Fruit fly (Drosophila melanogaster) Kc167 (cell line): ENCODE results near the gene CG31689.

Source experiments
- Myc ChIP-seq: fragments of >200 bp; optimal IDR thresholded peaks from 2 replicates; lab custom pipeline; 2017; ENCODE audit warnings: missing external identifiers
- Sin3A ChIP-seq: fragments of >200 bp; optimal IDR thresholded peaks from 2 replicates; lab custom pipeline; 2018; ENCODE audit warnings: missing external identifiers
- h ChIP-seq: fragments of >200 bp; optimal IDR thresholded peaks from 3 replicates; lab custom pipeline; 2018; ENCODE audit warnings: missing external identifiers
- insv ChIP-seq: fragments of >200 bp; optimal IDR thresholded peaks from 3 replicates; lab custom pipeline; 2018; ENCODE audit warnings: missing external identifiers
- psq ChIP-seq: fragments of >200 bp; optimal IDR thresholded peaks from 2 replicates; lab custom pipeline; 2017; ENCODE audit warnings: missing external identifiers
- ttk ChIP-seq: sonication (Bioruptor generic); optimal IDR thresholded peaks from 2 replicates; lab custom pipeline; 2017; ENCODE audit warnings: missing external identifiers

Gene CG31689

DNA sequence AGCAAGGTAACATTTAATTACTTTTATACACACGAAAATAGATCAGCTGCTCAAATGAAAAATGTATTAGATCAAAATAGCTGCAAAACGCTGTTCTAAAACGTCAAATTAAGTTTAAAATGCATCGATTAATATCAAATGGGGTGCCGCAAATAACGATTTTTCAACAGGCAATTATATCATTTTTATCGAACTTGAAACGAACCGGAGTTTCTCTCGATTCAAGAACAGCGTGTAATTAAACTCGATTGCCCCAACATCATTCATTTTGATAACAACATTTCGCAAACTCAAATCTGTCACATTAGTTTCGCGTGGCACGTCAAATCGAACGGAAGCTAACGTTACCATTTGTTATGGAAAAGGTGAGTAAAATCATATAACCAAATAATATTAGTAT lies at the start of gene CG31689:
CG31689 (plus strand) TSS at position 301 of the 400 bp plus-strand sequence.
- TF ChIP-seq psq (lab: Kevin White, UChicago): no peak
- TF ChIP-seq Sin3A: no peak
- TF ChIP-seq h (lab: Kevin White, UChicago): no peak
- no peak for TF ChIP-seq Myc (lab: Kevin White, UChicago)
- no peak for TF ChIP-seq insv (lab: Kevin White, UChicago)
- no peak for TF ChIP-seq ttk (lab: Kevin White, UChicago)

dm6 chr2L:2677553-2677952 lies 47.9 kb upstream of the CG31689 start, which contains the start of gene Tmtc1:
Tmtc1 (plus strand) TSS chr2L:2677734.
- TF ChIP-seq psq (lab: Kevin White, UChicago) (no peak), Myc (lab: Kevin White, UChicago) (no peak), Sin3A (no peak), h (lab: Kevin White, UChicago) (no peak), insv (lab: Kevin White, UChicago) (no peak), ttk (lab: Kevin White, UChicago) (no peak)

- TF ChIP-seq h (lab: Kevin White, UChicago): no peak
Observed at dm6 chr2L:2696337-2696736, 29.1 kb upstream of the CG31689 start, which contains the start of gene Trf5. Trf5 (minus strand) TSS chr2L:2696437.

- TF ChIP-seq h (lab: Kevin White, UChicago) (no peak), Sin3A (no peak), ttk (lab: Kevin White, UChicago) (no peak), psq (lab: Kevin White, UChicago) (no peak), Myc (lab: Kevin White, UChicago) (no peak), insv (lab: Kevin White, UChicago) (no peak)
Observed at dm6 chr2L:2720368-2720767, 5.1 kb upstream of the CG31689 start.

DNA sequence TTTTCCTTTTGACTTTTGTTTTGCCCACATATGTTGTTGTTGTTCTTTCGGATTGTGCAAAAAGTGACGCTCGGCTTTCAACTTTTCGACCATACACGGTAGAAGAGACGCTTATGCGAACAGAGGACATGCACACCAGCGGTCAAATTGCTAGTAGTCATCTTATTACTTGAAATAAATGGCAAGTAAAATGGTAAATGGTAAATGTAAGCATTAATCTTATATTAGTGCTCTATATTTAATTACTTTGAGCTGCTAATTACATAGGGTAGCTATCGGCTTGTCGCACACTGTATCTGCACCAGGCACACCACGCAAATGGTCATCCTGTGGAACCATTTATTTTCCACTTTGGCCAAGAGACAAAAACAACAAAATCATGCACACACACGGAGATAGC lies 4.2 kb upstream of the CG31689 start:
- TF ChIP-seq ttk (lab: Kevin White, UChicago) (no peak), Sin3A (no peak)

dm6 chr2L:2723100-2723499 lies 2.4 kb upstream of the CG31689 start:
- no peak for TF ChIP-seq insv (lab: Kevin White, UChicago)
- no peak for TF ChIP-seq psq (lab: Kevin White, UChicago)
- no peak for TF ChIP-seq ttk (lab: Kevin White, UChicago)
- no peak for TF ChIP-seq Sin3A
- TF ChIP-seq Myc (lab: Kevin White, UChicago): no peak
- no peak for TF ChIP-seq h (lab: Kevin White, UChicago)

- TF ChIP-seq Sin3A (no peak), h (lab: Kevin White, UChicago) (no peak), Myc (lab: Kevin White, UChicago) (no peak), ttk (lab: Kevin White, UChicago) (no peak), insv (lab: Kevin White, UChicago) (no peak), psq (lab: Kevin White, UChicago) (no peak)
Observed at dm6 chr2L:2724459-2724858, 1.0 kb upstream of the CG31689 start.

DNA sequence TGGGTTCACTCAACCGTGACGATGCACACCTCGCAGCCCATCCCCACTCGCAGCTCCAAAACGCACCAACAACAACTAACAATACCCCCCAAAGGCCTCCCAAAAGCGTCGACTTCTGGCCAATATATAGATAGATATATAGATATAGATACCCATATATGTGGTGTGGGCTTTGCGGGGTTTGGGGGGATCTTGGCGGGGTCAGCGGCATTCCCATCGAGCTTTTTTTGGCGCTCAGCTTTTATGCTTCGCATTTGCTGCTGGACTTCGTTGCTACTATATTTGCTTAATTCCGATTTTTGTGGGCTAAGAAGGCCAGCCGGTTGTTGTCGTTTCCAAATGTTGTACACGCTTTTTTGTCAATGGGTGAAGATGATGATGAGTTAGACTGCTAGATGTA lies 1.9 kb downstream of the CG31689 start:
- TF ChIP-seq insv (lab: Kevin White, UChicago) (no peak), Sin3A (no peak), h (lab: Kevin White, UChicago) (no peak), psq (lab: Kevin White, UChicago) (no peak), Myc (lab: Kevin White, UChicago) (no peak), ttk (lab: Kevin White, UChicago) (no peak)

DNA sequence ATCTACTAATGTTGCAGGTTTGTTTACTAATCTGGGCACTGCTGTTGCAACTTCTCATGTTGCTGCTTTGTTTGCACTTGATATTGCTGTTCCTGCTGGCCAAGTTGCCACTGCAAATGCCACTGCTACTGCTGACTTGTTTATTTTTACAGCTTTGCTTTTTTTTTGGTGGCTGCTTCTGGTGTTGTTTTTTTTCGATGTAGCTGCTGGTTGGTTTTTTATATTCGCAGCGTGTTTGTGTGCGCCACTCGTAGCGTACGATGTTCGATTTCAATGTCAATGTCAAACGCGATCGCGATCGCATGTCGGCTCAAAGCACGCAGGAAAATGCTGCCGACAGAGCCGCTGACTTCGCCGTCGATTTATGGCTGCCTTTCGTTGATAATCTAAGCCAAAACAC lies 2.3 kb downstream of the CG31689 start:
- TF ChIP-seq insv (lab: Kevin White, UChicago) (no peak), ttk (lab: Kevin White, UChicago) (no peak), Myc (lab: Kevin White, UChicago) (no peak)

- TF ChIP-seq h (lab: Kevin White, UChicago) (no peak), insv (lab: Kevin White, UChicago) (no peak), psq (lab: Kevin White, UChicago) (no peak), ttk (lab: Kevin White, UChicago) (no peak), Sin3A (no peak)
Observed at dm6 chr2L:2728577-2728976, 3.1 kb downstream of the CG31689 start.

DNA sequence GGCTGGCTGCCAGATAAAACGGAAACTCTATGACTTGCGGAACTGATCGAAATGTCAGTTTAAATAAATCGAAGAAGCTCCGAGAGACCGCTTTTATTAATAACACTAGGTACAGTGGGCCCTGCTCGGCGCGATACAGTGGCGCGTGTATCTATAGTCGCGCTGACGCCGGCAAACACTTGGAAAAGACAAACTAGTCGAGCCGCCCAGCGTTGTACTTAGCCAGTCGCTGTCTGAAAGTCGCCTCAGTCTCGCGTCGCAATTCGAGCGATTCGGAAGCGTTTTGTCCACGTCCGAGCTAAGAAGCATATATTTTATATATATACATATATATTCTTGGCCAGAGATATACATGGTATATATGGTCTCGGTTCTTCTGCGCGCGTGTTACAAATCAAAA lies 4.4 kb downstream of the CG31689 start:
- TF ChIP-seq insv (lab: Kevin White, UChicago) (no peak), Sin3A (no peak), Myc (lab: Kevin White, UChicago) (no peak), h (lab: Kevin White, UChicago) (no peak), psq (lab: Kevin White, UChicago) (no peak), ttk (lab: Kevin White, UChicago) (no peak)

DNA sequence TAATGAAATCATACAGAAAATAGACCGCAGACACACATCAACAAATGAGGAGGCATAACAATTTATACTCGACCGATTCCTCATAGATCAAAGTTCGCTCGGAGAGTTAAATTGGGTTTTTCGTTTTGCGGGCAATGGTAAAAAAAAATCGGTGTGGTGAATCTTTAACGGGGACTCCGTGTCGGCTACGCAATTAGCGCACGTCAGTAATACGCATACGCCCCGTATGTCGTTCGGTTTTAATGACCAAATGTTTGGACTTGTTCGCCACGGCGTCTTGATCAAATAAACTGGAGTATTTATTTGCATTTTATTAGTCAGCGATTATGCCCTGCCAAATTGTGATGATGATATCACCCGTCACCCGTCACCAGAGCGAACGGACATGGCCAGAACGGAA lies 5.3 kb downstream of the CG31689 start:
- no peak for TF ChIP-seq h (lab: Kevin White, UChicago)
- no peak for TF ChIP-seq insv (lab: Kevin White, UChicago)
- no peak for TF ChIP-seq Myc (lab: Kevin White, UChicago)
- no peak for TF ChIP-seq Sin3A

DNA sequence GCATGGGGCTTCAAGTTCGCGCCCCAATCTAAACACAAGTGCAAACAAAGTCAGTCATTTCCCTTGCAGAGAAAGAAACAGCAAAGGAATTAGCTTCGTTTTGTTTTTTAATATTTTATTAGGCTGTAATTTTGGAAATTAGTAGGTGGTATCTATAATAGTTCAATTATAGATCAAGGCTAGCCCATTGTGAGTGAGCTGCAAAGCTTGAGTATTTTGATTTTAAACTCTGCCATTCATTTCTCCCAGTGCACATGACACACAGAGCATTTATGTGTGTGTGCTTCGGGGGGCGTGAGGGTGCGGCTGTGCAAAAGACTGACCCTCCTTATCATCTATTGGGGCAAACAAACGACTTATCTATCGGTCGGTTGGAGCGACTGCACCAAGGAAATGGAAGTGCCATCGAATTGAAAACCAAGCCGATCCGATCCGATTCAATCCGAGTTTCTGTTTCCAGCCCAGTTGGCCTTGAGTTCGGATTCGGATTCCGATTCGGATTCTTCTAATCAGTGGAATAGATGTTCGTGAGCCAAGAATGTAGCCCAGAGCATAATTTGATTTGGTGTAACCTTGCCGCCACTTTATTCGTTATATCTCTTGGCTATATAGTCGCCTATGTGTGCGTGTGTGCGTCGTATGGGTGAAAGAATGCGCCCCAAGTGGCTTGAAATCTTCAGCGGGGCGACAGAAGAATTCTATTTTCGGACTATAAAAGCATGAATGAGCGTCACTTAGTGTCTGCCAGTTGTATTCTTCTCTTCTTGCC lies 6.1 kb downstream of the CG31689 start:
- TF ChIP-seq Sin3A (no peak), insv (lab: Kevin White, UChicago) (no peak), ttk (lab: Kevin White, UChicago) (no peak), psq (lab: Kevin White, UChicago) (no peak), Myc (lab: Kevin White, UChicago) (no peak), h (lab: Kevin White, UChicago) (no peak)
